Worm (Caenorhabditis elegans): Measurements from ENCODE around the gene snu-66.

The snu-66 gene

ce11 chrV:7595132-7595531 is 19.7 kb upstream of the snu-66 start:
- TF ChIP-seq spr-3 (GFP tag; optimal IDR thresholded peaks at IDR 0.05), result no peak
- TF ChIP-seq cey-2 (tag; optimal IDR thresholded peaks at IDR 0.05; ENCODE audit: borderline replicate concordance, insufficient read depth), result no peak
- no peak for TF ChIP-seq mes-2 (tag; optimal IDR thresholded peaks at IDR 0.05; ENCODE audit: poor library complexity, severe bottlenecking)
- TF ChIP-seq nhr-111 (GFP tag; optimal IDR thresholded peaks at IDR 0.05), result no peak
- no peak for TF ChIP-seq lin-15B (tag; optimal IDR thresholded peaks at IDR 0.05)
- no peak for TF ChIP-seq ceh-44 (GFP tag; IDR thresholded peaks at IDR 0.05)
- TF ChIP-seq mdt-29 (GFP tag; IDR thresholded peaks at IDR 0.05), result no peak
- TF ChIP-seq dmd-6 (GFP tag; IDR thresholded peaks at IDR 0.05), result no peak
- TF ChIP-seq sdz-12 (GFP tag; optimal IDR thresholded peaks at IDR 0.05), result no peak
- TF ChIP-seq lin-1 (GFP tag; IDR thresholded peaks at IDR 0.05), result no peak
- no peak for TF ChIP-seq ceh-20 (GFP tag; IDR thresholded peaks at IDR 0.05)
- no peak for TF ChIP-seq mep-1 (tag; optimal IDR thresholded peaks at IDR 0.05)
- TF ChIP-seq zfp-3 (GFP tag; conservative IDR thresholded peaks at IDR 0.05), result no peak
- no peak for TF ChIP-seq lin-29 (GFP tag; IDR thresholded peaks at IDR 0.05)
- TF ChIP-seq lin-38 (GFP tag; IDR thresholded peaks at IDR 0.05), result no peak
- no peak for TF ChIP-seq fos-1 (tag; optimal IDR thresholded peaks at IDR 0.05)

- no peak for TF ChIP-seq sdz-12 (GFP tag; optimal IDR thresholded peaks at IDR 0.05)
- peak; percentile 15 for TF ChIP-seq fkh-10 (GFP tag; optimal IDR thresholded peaks at IDR 0.05)
Measured at ce11 chrV:7590454-7590853, 15.0 kb upstream of the snu-66 start, which contains the start of gene C50E3.6. TSS of gene C50E3.6 (minus strand) at chrV:7590554.

ce11 chrV:7587637-7588036 is 12.2 kb upstream of the snu-66 start, which contains the start of the genes F19F10.11 and C50E3.5:
TSS of gene F19F10.11 (minus strand) at chrV:7587704.
TSS of gene C50E3.5 (plus strand) at chrV:7587996.
- TF ChIP-seq nhr-10 (tag; optimal IDR thresholded peaks at IDR 0.05) (no peak), dpl-1 (GFP tag; optimal IDR thresholded peaks at IDR 0.05) (peak; percentile 43), arid-1 (GFP tag; conservative IDR thresholded peaks at IDR 0.05) (no peak), mep-1 (tag; optimal IDR thresholded peaks at IDR 0.05) (peak; percentile 24), lsy-2 (tag; optimal IDR thresholded peaks at IDR 0.05) (peak in 1 of 2 experiments; percentile 71), nhr-28 (tag; optimal IDR thresholded peaks at IDR 0.05) (peak; percentile 37), mes-2 (tag; optimal IDR thresholded peaks at IDR 0.05; ENCODE audit: poor library complexity, severe bottlenecking) (peak; percentile 73), lin-38 (GFP tag; IDR thresholded peaks at IDR 0.05) (peak; percentile 97), rbr-2 (tag; optimal IDR thresholded peaks at IDR 0.05) (peak; percentile 30), ceh-82 (tag; optimal IDR thresholded peaks at IDR 0.05) (no peak)

ce11 chrV:7580378-7580777 is 4.9 kb upstream of the snu-66 start, which contains the start of gene ets-6:
TSS of gene ets-6 (minus strand) at chrV:7580546.
- TF ChIP-seq rbr-2 (tag; optimal IDR thresholded peaks at IDR 0.05), result peak; percentile 41
- TF ChIP-seq fkh-10 (GFP tag; optimal IDR thresholded peaks at IDR 0.05), result no peak
- no peak for TF ChIP-seq dmd-8 (GFP tag; IDR thresholded peaks at IDR 0.05)
- no peak for TF ChIP-seq zfp-3 (GFP tag; conservative IDR thresholded peaks at IDR 0.05)
- peak; percentile 38; the same call in 1 of the 2 replicates for TF ChIP-seq ceh-44 (GFP tag; IDR thresholded peaks at IDR 0.05)
- TF ChIP-seq fos-1 (tag; optimal IDR thresholded peaks at IDR 0.05), result no peak
- TF ChIP-seq ama-1 (optimal IDR thresholded peaks at IDR 0.05), result no peak
- TF ChIP-seq ZK546.5 (tag; optimal IDR thresholded peaks at IDR 0.05), result no peak
- no peak for TF ChIP-seq F26F4.8 (GFP tag; conservative IDR thresholded peaks at IDR 0.05)
- no peak for TF ChIP-seq duxl-1 (tag; optimal IDR thresholded peaks at IDR 0.05; ENCODE audit: poor library complexity)
- no peak for TF ChIP-seq Y48G9A.11 (GFP tag; IDR thresholded peaks at IDR 0.05)
- TF ChIP-seq ZK337.2 (GFP tag; IDR thresholded peaks at IDR 0.05), result no peak
- TF ChIP-seq php-3 (GFP tag; IDR thresholded peaks at IDR 0.05), result no peak
- no peak for TF ChIP-seq nhr-111 (GFP tag; optimal IDR thresholded peaks at IDR 0.05)
- no peak for TF ChIP-seq zip-2 (tag; optimal IDR thresholded peaks at IDR 0.05)
- no peak for TF ChIP-seq daf-8 (GFP tag; IDR thresholded peaks at IDR 0.05)
- no peak for TF ChIP-seq pqm-1 (tag; optimal IDR thresholded peaks at IDR 0.05)
- no peak for TF ChIP-seq madf-9 (GFP tag; conservative IDR thresholded peaks at IDR 0.05)
- TF ChIP-seq T20F7.1 (GFP tag; optimal IDR thresholded peaks at IDR 0.05), result no peak
- no peak for TF ChIP-seq spr-3 (GFP tag; optimal IDR thresholded peaks at IDR 0.05)
- TF ChIP-seq ztf-7 (tag; optimal IDR thresholded peaks at IDR 0.05), result no peak
- no peak for TF ChIP-seq arid-1 (GFP tag; conservative IDR thresholded peaks at IDR 0.05)
- no peak for TF ChIP-seq hmg-1.1 (GFP tag; IDR thresholded peaks at IDR 0.05)
- TF ChIP-seq lin-13 (GFP tag; optimal IDR thresholded peaks at IDR 0.05), result no peak
- no peak for TF ChIP-seq nhr-76 (tag; optimal IDR thresholded peaks at IDR 0.05)
- no peak for TF ChIP-seq dmd-6 (GFP tag; IDR thresholded peaks at IDR 0.05)
- TF ChIP-seq nhr-11 (tag; optimal IDR thresholded peaks at IDR 0.05), result no peak
- TF ChIP-seq saeg-2 (GFP tag; IDR thresholded peaks at IDR 0.05), result no peak
- TF ChIP-seq ztf-11 (tag; optimal IDR thresholded peaks at IDR 0.05), result no peak
- peak; percentile 36 for TF ChIP-seq dpl-1 (GFP tag; optimal IDR thresholded peaks at IDR 0.05)
- TF ChIP-seq spr-1 (tag; optimal IDR thresholded peaks at IDR 0.05), result no peak

Data from whole organism, L4 larva.